Fruit fly (Drosophila melanogaster) whole organism, prepupa: ENCODE results near the gene CG5828.

Experiments
- CG10631 ChIP-seq: fragments of 200-800 bp; sonication (Bioruptor generic); optimal IDR thresholded peaks from 2 replicates; lab custom pipeline; 2016; ENCODE audit warnings: missing biosample characterization, missing genetic modification characterization
- CG11294 ChIP-seq: fragments of 200-800 bp; sonication (Bioruptor generic); IDR thresholded peaks from 2 replicates; pipeline ENCODE4 v1.3.6; 2022; ENCODE audit warnings: missing biosample characterization, missing genetic modification characterization
- CG16779 ChIP-seq: fragments of 200-800 bp; sonication (Bioruptor generic); optimal IDR thresholded peaks from 3 replicates; lab custom pipeline; 2017; ENCODE audit warnings: missing biosample characterization, mild to moderate bottlenecking, missing genetic modification characterization
- CG6276 ChIP-seq: fragments of 200-800 bp; sonication (Bioruptor generic); optimal IDR thresholded peaks from 2 replicates; lab custom pipeline; 2017; ENCODE audit warnings: missing biosample characterization, mild to moderate bottlenecking, missing genetic modification characterization
- Eip75B ChIP-seq: fragments of 200-800 bp; sonication (Bioruptor generic); optimal IDR thresholded peaks from 3 replicates; lab custom pipeline; 2016; ENCODE audit warnings: missing biosample characterization, missing genetic modification characterization

DNA sequence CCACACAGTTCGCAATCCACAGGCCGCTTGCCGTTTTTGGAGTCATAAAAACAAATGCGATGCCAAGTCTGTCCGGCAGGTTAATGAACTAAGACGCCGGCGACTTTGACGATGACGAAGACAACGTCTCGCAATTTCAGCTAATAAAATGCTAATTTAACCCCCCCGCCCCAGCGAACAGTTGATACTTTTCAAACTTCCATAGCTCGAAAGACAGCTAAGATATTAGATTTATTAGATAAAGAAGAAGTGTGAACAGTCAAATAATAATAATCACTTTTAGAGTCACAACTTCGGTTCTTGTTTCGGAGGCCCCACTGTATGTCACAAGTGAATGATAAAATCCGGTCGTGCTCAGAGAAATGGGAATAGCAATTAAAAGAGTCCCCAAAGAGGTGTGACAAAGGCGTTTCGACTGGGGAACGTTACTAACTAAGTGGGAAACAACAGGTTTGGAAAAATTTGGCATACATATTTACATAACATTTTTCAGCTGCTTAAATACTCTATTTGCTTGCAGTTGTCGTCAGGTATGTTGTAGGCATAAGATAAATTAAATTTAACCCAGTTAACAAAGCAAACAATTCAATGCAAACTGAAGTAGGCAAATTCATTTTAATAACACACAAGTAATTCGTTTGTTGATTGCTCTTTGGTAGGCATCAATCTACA is 9.1 kb upstream of the CG5828 start:
- TF ChIP-seq CG11294 (GFP tag; lab: Robert Waterston, UW) (no peak), Eip75B (GFP tag; lab: Kevin White, UChicago) (no peak), CG6276 (GFP tag; lab: Kevin White, UChicago) (no peak), CG16779 (tag; lab: Kevin White, UChicago) (no peak), CG10631 (GFP tag; lab: Kevin White, UChicago) (no peak)
